Fruit fly (Drosophila melanogaster) whole organism, embryonic: Measurements from ENCODE around the gene Cpr67Fa1.

Source experiments
- Atf6 ChIP-seq: fragments of 200-800 bp; sonication (Bioruptor generic); IDR thresholded peaks from 2 replicates; pipeline ENCODE4 v1.3.6; 2022; ENCODE audit warnings: missing biosample characterization, missing genetic modification characterization
- BEAF-32 ChIP-seq: fragments of 200-800 bp; sonication (Bioruptor generic); optimal IDR thresholded peaks from 3 replicates; lab custom pipeline; 2017; ENCODE audit warnings: missing biosample characterization, missing genetic modification characterization, mild to moderate bottlenecking, moderate library complexity, missing genetic modification reagents
- CG1024 ChIP-seq: fragments of 200-800 bp; sonication (Bioruptor generic); IDR thresholded peaks from 2 replicates; pipeline ENCODE4 v1.3.6; 2022; ENCODE audit warnings: missing biosample characterization, missing genetic modification characterization
- CG11085 ChIP-seq: fragments of 200-800 bp; sonication (Bioruptor generic); IDR thresholded peaks from 2 replicates; pipeline ENCODE4 v1.3.6; 2022; ENCODE audit warnings: missing biosample characterization, missing genetic modification characterization
- CG11723 ChIP-seq: fragments of 200-800 bp; sonication (Bioruptor generic); optimal IDR thresholded peaks from 2 replicates; lab custom pipeline; 2017; ENCODE audit warnings: missing biosample characterization, mild to moderate bottlenecking, missing genetic modification characterization
- CG12104 ChIP-seq: fragments of 200-800 bp; sonication (Bioruptor generic); optimal IDR thresholded peaks from 3 replicates; lab custom pipeline; 2016; ENCODE audit warnings: missing biosample characterization, missing genetic modification characterization
- CG15011 ChIP-seq: fragments of 200-800 bp; sonication (Bioruptor generic); optimal IDR thresholded peaks from 3 replicates; lab custom pipeline; 2018; ENCODE audit warnings: missing biosample characterization, mild to moderate bottlenecking, missing genetic modification characterization
- CG1603 ChIP-seq: fragments of 200-800 bp; sonication (Bioruptor generic); optimal IDR thresholded peaks from 2 replicates; lab custom pipeline; 2019; ENCODE audit warnings: missing biosample characterization, mild to moderate bottlenecking, missing genetic modification characterization, moderate library complexity
- CG17186 ChIP-seq: fragments of 200-800 bp; sonication (Bioruptor generic); optimal IDR thresholded peaks from 3 replicates; lab custom pipeline; 2017; ENCODE audit warnings: missing biosample characterization, missing genetic modification reagents, missing genetic modification characterization
- CG17829 ChIP-seq: fragments of 200-800 bp; optimal IDR thresholded peaks from 2 replicates; lab custom pipeline; 2019; ENCODE audit warnings: missing biosample characterization, mild to moderate bottlenecking, missing genetic modification characterization, moderate library complexity
- CG30403 ChIP-seq: fragments of 200-800 bp; sonication (Bioruptor generic); optimal IDR thresholded peaks from 3 replicates; lab custom pipeline; 2016; ENCODE audit warnings: missing biosample characterization, missing genetic modification characterization
- CG31365 ChIP-seq: fragments of 200-800 bp; sonication (Bioruptor generic); optimal IDR thresholded peaks from 2 replicates; lab custom pipeline; 2018; ENCODE audit warnings: missing biosample characterization, mild to moderate bottlenecking, missing genetic modification characterization
- CG33557 ChIP-seq: fragments of 200-800 bp; sonication (Bioruptor generic); optimal IDR thresholded peaks from 2 replicates; lab custom pipeline; 2019; ENCODE audit warnings: missing biosample characterization, mild to moderate bottlenecking, missing genetic modification characterization, moderate library complexity
- CG5953 ChIP-seq: fragments of 200-800 bp; sonication (Bioruptor generic); IDR thresholded peaks from 2 replicates; pipeline ENCODE4 v1.3.6; 2022; ENCODE audit warnings: missing biosample characterization, missing genetic modification characterization
- CG6683 ChIP-seq: fragments of 200-800 bp; sonication (Bioruptor generic); optimal IDR thresholded peaks from 2 replicates; lab custom pipeline; 2017; ENCODE audit warnings: missing biosample characterization, mild to moderate bottlenecking, missing genetic modification characterization, missing genetic modification reagents
- CG7271 ChIP-seq: fragments of 200-800 bp; sonication (Bioruptor generic); optimal IDR thresholded peaks from 2 replicates; lab custom pipeline; 2018; ENCODE audit warnings: missing biosample characterization, mild to moderate bottlenecking, missing genetic modification characterization, moderate library complexity
- CG8765 ChIP-seq: fragments of 200-800 bp; sonication (Bioruptor generic); IDR thresholded peaks from 2 replicates; pipeline ENCODE4 v1.3.6; 2022; ENCODE audit warnings: missing biosample characterization, missing genetic modification characterization
- D ChIP-seq, 2 experiments: fragments of 200-800 bp in 1 of 2; fragments of >200 bp in 1 of 2; sonication (Bioruptor generic) in 1 of 2; optimal IDR thresholded peaks; 2 replicates in 1 of 2; 3 replicates in 1 of 2; lab custom pipeline; 2017; ENCODE audit warnings: mild to moderate bottlenecking in 1 of 2, missing biosample characterization in 1 of 2, missing genetic modification characterization in 1 of 2, missing genetic modification reagents in 1 of 2
- Dfd ChIP-seq, 2 experiments: fragments of >200 bp; optimal IDR thresholded peaks; 2 replicates each; lab custom pipeline; 2017; ENCODE audit warnings: missing biosample characterization in 2 of 2, missing genetic modification characterization in 2 of 2
- Ets65A ChIP-seq: fragments of 200-800 bp; sonication (Bioruptor generic); peaks from one replicate; lab custom pipeline; 2016; ENCODE audit warnings: missing biosample characterization, missing genetic modification characterization
- Fer3 ChIP-seq: fragments of 200-800 bp; sonication (Bioruptor generic); optimal IDR thresholded peaks from 2 replicates; lab custom pipeline; 2018; ENCODE audit warnings: missing biosample characterization, mild to moderate bottlenecking, missing genetic modification characterization, moderate library complexity
- Oli ChIP-seq: fragments of 200-800 bp; sonication (Bioruptor generic); optimal IDR thresholded peaks from 2 replicates; lab custom pipeline; 2018; ENCODE audit warnings: missing biosample characterization, mild to moderate bottlenecking, missing genetic modification characterization, moderate library complexity
- Optix ChIP-seq: fragments of 200-800 bp; sonication (Bioruptor generic); IDR thresholded peaks from 3 replicates; pipeline ENCODE4 v1.3.6; 2022; ENCODE audit warnings: missing biosample characterization, missing genetic modification characterization
- Rx ChIP-seq: fragments of 200-800 bp; sonication (Bioruptor generic); IDR thresholded peaks from 2 replicates; pipeline ENCODE4 v1.3.6; 2022; ENCODE audit warnings: missing biosample characterization, missing genetic modification characterization
- Six4 ChIP-seq: fragments of 200-800 bp; sonication (Bioruptor generic); optimal IDR thresholded peaks from 2 replicates; lab custom pipeline; 2016; ENCODE audit warnings: missing biosample characterization, missing genetic modification characterization
- Sry-β ChIP-seq: fragments of 200-800 bp; sonication (Bioruptor generic); optimal IDR thresholded peaks from 2 replicates; lab custom pipeline; 2018; ENCODE audit warnings: missing biosample characterization, mild to moderate bottlenecking, missing genetic modification characterization, moderate library complexity
- YL-1 ChIP-seq: fragments of 200-800 bp; sonication (Bioruptor generic); optimal IDR thresholded peaks from 3 replicates; lab custom pipeline; 2017; ENCODE audit warnings: missing biosample characterization, mild to moderate bottlenecking, missing genetic modification characterization
- ase ChIP-seq: fragments of 200-800 bp; sonication (Bioruptor generic); IDR thresholded peaks from 3 replicates; pipeline ENCODE4 v1.3.6; 2022; ENCODE audit warnings: missing biosample characterization, missing genetic modification characterization
- bowl ChIP-seq: fragments of 200-800 bp; sonication (Bioruptor generic); IDR thresholded peaks from 2 replicates; pipeline ENCODE4 v1.3.6; 2022; ENCODE audit warnings: missing biosample characterization, missing genetic modification characterization
- chn ChIP-seq: fragments of 200-800 bp; sonication (Bioruptor generic); optimal IDR thresholded peaks from 2 replicates; lab custom pipeline; 2016; ENCODE audit warnings: missing biosample characterization, missing genetic modification characterization
- crp ChIP-seq, 2 experiments: fragments of 200-800 bp; sonication (Bioruptor generic); optimal IDR thresholded peaks; 2 replicates in 1 of 2; 3 replicates in 1 of 2; lab custom pipeline; 2017; ENCODE audit warnings: missing biosample characterization in 2 of 2, missing genetic modification characterization in 2 of 2, mild to moderate bottlenecking in 1 of 2, moderate library complexity in 1 of 2
- dimm ChIP-seq: fragments of 200-800 bp; sonication (Bioruptor generic); IDR thresholded peaks from 2 replicates; pipeline ENCODE4 v1.3.6; 2022; ENCODE audit warnings: missing biosample characterization, missing genetic modification characterization
- exex ChIP-seq: fragments of 200-800 bp; sonication (Bioruptor generic); optimal IDR thresholded peaks from 4 replicates; lab custom pipeline; 2018; ENCODE audit warnings: missing biosample characterization, mild to moderate bottlenecking, missing genetic modification characterization, moderate library complexity
- grau ChIP-seq: fragments of 200-800 bp; optimal IDR thresholded peaks from 3 replicates; lab custom pipeline; 2019; ENCODE audit warnings: missing biosample characterization, mild to moderate bottlenecking, missing genetic modification characterization, moderate library complexity
- her ChIP-seq: fragments of 200-800 bp; sonication (Bioruptor generic); optimal IDR thresholded peaks from 2 replicates; lab custom pipeline; 2016; ENCODE audit warnings: missing biosample characterization, missing genetic modification characterization
- insv ChIP-seq, 2 experiments: fragments of 200-800 bp; sonication (Bioruptor generic); optimal IDR thresholded peaks; 3 replicates each; lab custom pipeline; 2016 to 2018; ENCODE audit warnings: missing biosample characterization in 2 of 2, missing genetic modification characterization in 2 of 2
- jing ChIP-seq: fragments of 200-800 bp; sonication (Bioruptor generic); optimal IDR thresholded peaks from 2 replicates; lab custom pipeline; 2018; ENCODE audit warnings: missing biosample characterization, mild to moderate bottlenecking, missing genetic modification characterization
- klu ChIP-seq: fragments of 200-800 bp; sonication (Bioruptor generic); IDR thresholded peaks from 2 replicates; pipeline ENCODE4 v1.3.6; 2022; ENCODE audit warnings: missing biosample characterization, missing genetic modification characterization
- nom ChIP-seq: fragments of 200-800 bp; sonication (Bioruptor generic); optimal IDR thresholded peaks from 2 replicates; lab custom pipeline; 2017; ENCODE audit warnings: missing biosample characterization, missing genetic modification characterization, mild to moderate bottlenecking, moderate library complexity, missing genetic modification reagents
- pb ChIP-seq: fragments of 200-800 bp; sonication (Bioruptor generic); optimal IDR thresholded peaks from 3 replicates; lab custom pipeline; 2016; ENCODE audit warnings: missing biosample characterization, missing genetic modification characterization
- pzg ChIP-seq: fragments of 200-800 bp; sonication (Bioruptor generic); optimal IDR thresholded peaks from 3 replicates; lab custom pipeline; 2018; ENCODE audit warnings: missing biosample characterization, mild to moderate bottlenecking, missing genetic modification characterization, moderate library complexity
- salm ChIP-seq: fragments of 200-800 bp; sonication (Bioruptor generic); optimal IDR thresholded peaks from 2 replicates; lab custom pipeline; 2018; ENCODE audit warnings: missing biosample characterization, mild to moderate bottlenecking, missing genetic modification characterization
- sens ChIP-seq: fragments of 200-800 bp; sonication (Bioruptor generic); peaks from one replicate; lab custom pipeline; 2016; ENCODE audit warnings: missing biosample characterization, missing genetic modification characterization
- seq ChIP-seq: fragments of 200-800 bp; sonication (Bioruptor generic); IDR thresholded peaks from 2 replicates; pipeline ENCODE4 v1.3.6; 2022; ENCODE audit warnings: missing biosample characterization, missing genetic modification characterization
- toy ChIP-seq: fragments of 200-800 bp; sonication (Bioruptor generic); IDR thresholded peaks from 2 replicates; pipeline ENCODE4 v1.3.6; 2022; ENCODE audit warnings: missing biosample characterization, missing genetic modification characterization
- trem ChIP-seq: fragments of 200-800 bp; optimal IDR thresholded peaks from 3 replicates; lab custom pipeline; 2019; ENCODE audit warnings: missing biosample characterization, mild to moderate bottlenecking, missing genetic modification characterization, moderate library complexity
- unc-4 ChIP-seq: fragments of 200-800 bp; sonication (Bioruptor generic); IDR thresholded peaks from 2 replicates; pipeline ENCODE4 v1.3.6; 2022; ENCODE audit warnings: missing biosample characterization, missing genetic modification characterization; ENCODE audit not compliant: partially characterized antibody
- usp ChIP-seq: fragments of >200 bp; optimal IDR thresholded peaks from 2 replicates; lab custom pipeline; 2017; ENCODE audit warnings: missing biosample characterization, missing genetic modification characterization
- wek ChIP-seq: fragments of 200-800 bp; sonication (Bioruptor generic); optimal IDR thresholded peaks from 3 replicates; lab custom pipeline; 2018; ENCODE audit warnings: missing biosample characterization, mild to moderate bottlenecking, missing genetic modification characterization, moderate library complexity
- zen ChIP-seq: fragments of 200-800 bp; sonication (Bioruptor generic); optimal IDR thresholded peaks from 3 replicates; lab custom pipeline; 2018; ENCODE audit warnings: missing biosample characterization, mild to moderate bottlenecking, missing genetic modification characterization, moderate library complexity

The Cpr67Fa1 gene

DNA sequence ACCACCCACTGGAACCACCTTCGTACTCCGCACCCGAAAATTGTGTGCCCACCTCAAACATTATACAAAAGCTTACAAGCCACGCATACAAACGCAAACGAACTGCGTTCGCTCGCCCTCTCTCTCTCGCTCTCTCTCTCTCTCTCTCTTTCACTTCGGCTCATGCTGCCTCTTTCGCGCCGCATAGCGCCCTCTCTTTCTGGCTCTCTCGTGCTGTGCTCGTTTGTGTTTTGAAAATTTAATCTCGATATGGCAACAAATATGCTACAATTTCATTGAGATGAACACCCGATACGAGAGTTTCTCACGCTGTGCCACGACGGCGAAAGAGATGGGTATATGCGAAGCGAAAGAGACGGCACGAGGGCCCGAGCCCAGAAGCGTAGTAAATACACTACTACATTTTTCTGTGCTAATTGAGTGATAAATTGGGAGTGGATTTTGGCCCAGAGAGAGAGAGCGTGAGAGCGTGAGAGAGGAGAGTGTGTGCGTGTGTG is 33.2 kb upstream of the Cpr67Fa1 start (continued):
- TF ChIP-seq usp (GFP tag; lab: Kevin White, UChicago) (no peak), zen (peak; percentile 90), Oli (no peak), Sry-β (GFP tag; lab: Kevin White, UChicago) (no peak), jing (GFP tag; lab: Kevin White, UChicago) (peak; percentile 9), BEAF-32 (GFP tag; lab: Kevin White, UChicago) (peak; percentile 2), CG33557 (GFP tag; lab: Kevin White, UChicago) (peak; percentile 24), CG1603 (tag; lab: Kevin White, UChicago) (peak; percentile 56), trem (tag; lab: Kevin White, UChicago) (no peak), sens (GFP tag; lab: Kevin White, UChicago) (peak; percentile 95), chn (GFP tag; lab: Kevin White, UChicago) (peak; percentile 65), her (GFP tag; lab: Kevin White, UChicago) (peak; percentile 81), pzg (no peak), salm (peak; percentile 56), CG8765 (GFP tag; lab: Robert Waterston, UW) (peak; percentile 56; the same call in 1 of the 2 replicates), bowl (GFP tag; lab: Robert Waterston, UW) (peak; percentile 22; the same call in 1 of the 2 replicates), CG17829 (tag; lab: Kevin White, UChicago) (peak; percentile 69), CG7271 (no peak), CG1024 (0 out of 2 replicates have a peak, but pooled peaks have one; percentile 19), exex (peak; percentile 71), Atf6 (GFP tag; lab: Robert Waterston, UW) (no peak), CG17186 (GFP tag; lab: Kevin White, UChicago) (no peak), Ets65A (peak; percentile 90), Fer3 (no peak), CG11723 (GFP tag; lab: Kevin White, UChicago) (no peak), pb (GFP tag; lab: Kevin White, UChicago) (peak; percentile 66), klu (GFP tag; lab: Robert Waterston, UW) (no peak), grau (tag; lab: Kevin White, UChicago) (peak; percentile 11), insv (GFP tag; optimal IDR thresholded peaks at IDR 0.05; lab: Kevin White, UChicago) (no peak), toy (no peak), CG6683 (GFP tag; lab: Kevin White, UChicago) (peak; percentile 27), D (optimal IDR thresholded peaks at IDR 0.05; lab: Kevin White, UChicago) (peak; percentile 79), D (GFP tag; optimal IDR thresholded peaks at IDR 0.05; lab: Kevin White, UChicago) (peak; percentile 62), seq (GFP tag; lab: Robert Waterston, UW) (peak; percentile 55; the same call in 1 of the 2 replicates), ase (no peak), nom (GFP tag; lab: Kevin White, UChicago) (peak; percentile 47), YL-1 (GFP tag; lab: Kevin White, UChicago) (peak; percentile 24), Rx (GFP tag; lab: Robert Waterston, UW) (no peak), Dfd (GFP tag; optimal IDR thresholded peaks at IDR 0.05; lab: Kevin White, UChicago) (no peak), Optix (GFP tag; lab: Robert Waterston, UW) (no peak), CG30403 (GFP tag; lab: Kevin White, UChicago) (no peak), CG31365 (tag; lab: Kevin White, UChicago) (peak; percentile 4), CG11085 (GFP tag; lab: Robert Waterston, UW) (no peak), CG5953 (GFP tag; lab: Robert Waterston, UW) (no peak), unc-4 (GFP tag; lab: Robert Waterston, UW) (peak; percentile 40; the same call in 1 of the 2 replicates), Six4 (peak; percentile 50), CG15011 (GFP tag; lab: Kevin White, UChicago) (no peak), dimm (GFP tag; lab: Robert Waterston, UW) (no peak), CG12104 (GFP tag; lab: Kevin White, UChicago) (no peak), wek (GFP tag; lab: Kevin White, UChicago) (no peak), crp (GFP tag; optimal IDR thresholded peaks at IDR 0.05; lab: Kevin White, UChicago) (peak in 1 of 2 experiments; percentile 5)
